Worm (Caenorhabditis elegans) whole organism, L3 larva: ENCODE measurements around the gene C13C4.8.

Experiments
- R02D3.7 ChIP-seq: fragments of 150-350 bp; optimal IDR thresholded peaks from 2 replicates; lab custom pipeline; 2014; ENCODE audit warnings: missing biosample characterization, missing genetic modification characterization
- ZK546.5 ChIP-seq: sonication (generic microtip); optimal IDR thresholded peaks from 2 replicates; lab custom pipeline; 2017; ENCODE audit warnings: missing biosample characterization, missing genetic modification characterization
- aly-2 ChIP-seq: fragments of 150-350 bp; optimal IDR thresholded peaks from 2 replicates; lab custom pipeline; 2014; ENCODE audit warnings: missing biosample characterization, missing genetic modification characterization
- ama-1 ChIP-seq: fragments of 150-350 bp; optimal IDR thresholded peaks from 2 replicates; lab custom pipeline; 2018
- ceh-16 ChIP-seq: sonication (generic microtip); optimal IDR thresholded peaks from 2 replicates; lab custom pipeline; 2017; ENCODE audit warnings: missing biosample characterization, missing genetic modification characterization
- ceh-28 ChIP-seq: fragments of 150-350 bp; optimal IDR thresholded peaks from 2 replicates; lab custom pipeline; 2014; ENCODE audit warnings: missing biosample characterization, missing genetic modification reagents, missing genetic modification characterization
- ceh-82 ChIP-seq: fragments of 150-350 bp; optimal IDR thresholded peaks from 2 replicates; lab custom pipeline; 2014; ENCODE audit warnings: missing biosample characterization, missing genetic modification characterization
- ceh-9 ChIP-seq: sonication (generic microtip); optimal IDR thresholded peaks from 2 replicates; lab custom pipeline; 2018; ENCODE audit warnings: missing biosample characterization, missing genetic modification characterization
- daf-12 ChIP-seq: fragments of 150-350 bp; optimal IDR thresholded peaks from 2 replicates; lab custom pipeline; 2014; ENCODE audit warnings: missing biosample characterization, missing genetic modification reagents, missing genetic modification characterization
- egl-27 ChIP-seq: sonication (generic microtip); optimal IDR thresholded peaks from 4 replicates; lab custom pipeline; 2017; ENCODE audit warnings: missing biosample characterization, missing genetic modification reagents, missing genetic modification characterization
- egl-5 ChIP-seq: fragments of 150-350 bp; optimal IDR thresholded peaks from 2 replicates; lab custom pipeline; 2017; ENCODE audit warnings: missing biosample characterization, missing genetic modification reagents, missing genetic modification characterization, inconsistent platforms
- elt-1 ChIP-seq: fragments of 150-350 bp; optimal IDR thresholded peaks from 2 replicates; lab custom pipeline; 2014; ENCODE audit warnings: missing biosample characterization, missing genetic modification characterization
- elt-2 ChIP-seq: sonication (generic microtip); optimal IDR thresholded peaks from 2 replicates; lab custom pipeline; 2016; ENCODE audit warnings: missing genetic modification reagents, mild to moderate bottlenecking, missing genetic modification characterization, missing compliant biosample characterization
- elt-3 ChIP-seq, 3 experiments: fragments of 150-350 bp in 1 of 3; sonication (generic microtip) in 2 of 3; optimal IDR thresholded peaks; 2 replicates in 2 of 3; 4 replicates in 1 of 3; lab custom pipeline; 2014 to 2017; ENCODE audit warnings: missing biosample characterization in 3 of 3, missing genetic modification characterization in 3 of 3
- eor-1 ChIP-seq, 2 experiments: fragments of 150-350 bp; optimal IDR thresholded peaks; 2 replicates each; lab custom pipeline; 2014 to 2018; ENCODE audit warnings: missing biosample characterization in 2 of 2, missing genetic modification characterization in 2 of 2
- fkh-10 ChIP-seq: sonication (generic microtip); optimal IDR thresholded peaks from 2 replicates; lab custom pipeline; 2017; ENCODE audit warnings: missing biosample characterization, missing genetic modification reagents, missing genetic modification characterization
- fkh-2 ChIP-seq: fragments of 150-350 bp; optimal IDR thresholded peaks from 2 replicates; lab custom pipeline; 2014; ENCODE audit warnings: missing biosample characterization, missing genetic modification reagents, missing genetic modification characterization
- fos-1 ChIP-seq: fragments of 150-350 bp; optimal IDR thresholded peaks from 2 replicates; lab custom pipeline; 2014; ENCODE audit warnings: missing biosample characterization, missing genetic modification characterization
- hmg-11 ChIP-seq: sonication (generic microtip); optimal IDR thresholded peaks from 2 replicates; lab custom pipeline; 2016; ENCODE audit warnings: missing genetic modification characterization, missing compliant biosample characterization
- jun-1 ChIP-seq: fragments of 150-350 bp; optimal IDR thresholded peaks from 2 replicates; lab custom pipeline; 2014; ENCODE audit warnings: missing biosample characterization, missing genetic modification reagents, missing genetic modification characterization
- lin-15B ChIP-seq: fragments of 150-350 bp; optimal IDR thresholded peaks from 2 replicates; lab custom pipeline; 2014; ENCODE audit warnings: missing biosample characterization, missing genetic modification characterization
- lin-39 ChIP-seq: fragments of 150-350 bp; optimal IDR thresholded peaks from 2 replicates; lab custom pipeline; 2018; ENCODE audit warnings: missing biosample characterization, missing genetic modification reagents, missing genetic modification characterization
- lsy-12 ChIP-seq: sonication (generic microtip); optimal IDR thresholded peaks from 2 replicates; lab custom pipeline; 2016; ENCODE audit warnings: mild to moderate bottlenecking, missing genetic modification characterization, missing compliant biosample characterization
- mdl-1 ChIP-seq: fragments of 150-350 bp; optimal IDR thresholded peaks from 2 replicates; lab custom pipeline; 2014; ENCODE audit warnings: missing biosample characterization, missing genetic modification characterization
- mml-1 ChIP-seq: fragments of 150-350 bp; sonication (generic microtip); optimal IDR thresholded peaks from 3 replicates; lab custom pipeline; 2014; ENCODE audit warnings: missing biosample characterization, missing genetic modification characterization
- nfya-1 ChIP-seq: sonication (generic microtip); optimal IDR thresholded peaks from 2 replicates; lab custom pipeline; 2017; ENCODE audit warnings: missing genetic modification characterization, mild to moderate bottlenecking, missing compliant biosample characterization, antibody characterized with exemption, moderate library complexity; ENCODE audit not compliant: insufficient read depth
- nhr-11 ChIP-seq: fragments of 150-350 bp; optimal IDR thresholded peaks from 2 replicates; lab custom pipeline; 2014; ENCODE audit warnings: missing biosample characterization, missing genetic modification characterization
- nhr-12 ChIP-seq: fragments of 150-350 bp; optimal IDR thresholded peaks from 2 replicates; lab custom pipeline; 2014; ENCODE audit warnings: missing biosample characterization, missing genetic modification characterization
- nhr-23 ChIP-seq: fragments of 150-350 bp; optimal IDR thresholded peaks from 2 replicates; lab custom pipeline; 2014; ENCODE audit warnings: missing biosample characterization, missing genetic modification reagents, missing genetic modification characterization
- nhr-237 ChIP-seq: fragments of 150-350 bp; optimal IDR thresholded peaks from 2 replicates; lab custom pipeline; 2014; ENCODE audit warnings: missing biosample characterization, missing genetic modification characterization
- nhr-25 ChIP-seq: sonication (generic microtip); optimal IDR thresholded peaks from 2 replicates; lab custom pipeline; 2017; ENCODE audit warnings: missing biosample characterization, missing genetic modification characterization
- nhr-28 ChIP-seq: fragments of 150-350 bp; optimal IDR thresholded peaks from 2 replicates; lab custom pipeline; 2014; ENCODE audit warnings: missing biosample characterization, missing genetic modification characterization
- nhr-67 ChIP-seq: fragments of 150-350 bp; optimal IDR thresholded peaks from 2 replicates; lab custom pipeline; 2014; ENCODE audit warnings: missing biosample characterization, missing genetic modification characterization
- nhr-76 ChIP-seq: fragments of 150-350 bp; sonication (generic microtip); optimal IDR thresholded peaks from 5 replicates; lab custom pipeline; 2014; ENCODE audit warnings: missing biosample characterization, missing genetic modification characterization
- nhr-77 ChIP-seq: fragments of 150-350 bp; optimal IDR thresholded peaks from 2 replicates; lab custom pipeline; 2014; ENCODE audit warnings: missing biosample characterization, missing genetic modification characterization
- pha-4 ChIP-seq: fragments of 150-350 bp; optimal IDR thresholded peaks from 2 replicates; lab custom pipeline; 2014; ENCODE audit warnings: missing biosample characterization, missing genetic modification reagents, missing genetic modification characterization
- pqm-1 ChIP-seq: fragments of 150-350 bp; optimal IDR thresholded peaks from 2 replicates; lab custom pipeline; 2017; ENCODE audit warnings: missing biosample characterization, missing genetic modification characterization, inconsistent platforms
- sea-2 ChIP-seq: fragments of 150-350 bp; sonication (generic microtip); optimal IDR thresholded peaks from 4 replicates; lab custom pipeline; 2014; ENCODE audit warnings: missing biosample characterization, missing genetic modification reagents, missing genetic modification characterization
- skn-1 ChIP-seq: fragments of 150-350 bp; optimal IDR thresholded peaks from 2 replicates; lab custom pipeline; 2014; ENCODE audit warnings: missing biosample characterization, missing genetic modification characterization
- snpc-4 ChIP-seq: fragments of 150-350 bp; optimal IDR thresholded peaks from 2 replicates; lab custom pipeline; 2014; ENCODE audit warnings: missing biosample characterization, missing genetic modification characterization
- tbx-2 ChIP-seq: sonication (generic microtip); optimal IDR thresholded peaks from 2 replicates; lab custom pipeline; 2016; ENCODE audit warnings: mild to moderate bottlenecking, missing genetic modification characterization, missing compliant biosample characterization
- unc-39 ChIP-seq: sonication (generic microtip); optimal IDR thresholded peaks from 4 replicates; lab custom pipeline; 2017; ENCODE audit warnings: missing biosample characterization, missing genetic modification characterization
- unc-62 ChIP-seq: fragments of 150-350 bp; sonication (generic microtip); optimal IDR thresholded peaks from 4 replicates; lab custom pipeline; 2014; ENCODE audit warnings: missing biosample characterization, missing genetic modification reagents, missing genetic modification characterization
- zag-1 ChIP-seq: fragments of 150-350 bp; optimal IDR thresholded peaks from 2 replicates; lab custom pipeline; 2014; ENCODE audit warnings: missing biosample characterization, missing genetic modification characterization
- ztf-11 ChIP-seq: fragments of 150-350 bp; optimal IDR thresholded peaks from 2 replicates; lab custom pipeline; 2014; ENCODE audit warnings: missing biosample characterization, missing genetic modification characterization
- ztf-4 ChIP-seq: fragments of 150-350 bp; optimal IDR thresholded peaks from 2 replicates; lab custom pipeline; 2014; ENCODE audit warnings: missing biosample characterization, missing genetic modification characterization

Gene C13C4.8

DNA sequence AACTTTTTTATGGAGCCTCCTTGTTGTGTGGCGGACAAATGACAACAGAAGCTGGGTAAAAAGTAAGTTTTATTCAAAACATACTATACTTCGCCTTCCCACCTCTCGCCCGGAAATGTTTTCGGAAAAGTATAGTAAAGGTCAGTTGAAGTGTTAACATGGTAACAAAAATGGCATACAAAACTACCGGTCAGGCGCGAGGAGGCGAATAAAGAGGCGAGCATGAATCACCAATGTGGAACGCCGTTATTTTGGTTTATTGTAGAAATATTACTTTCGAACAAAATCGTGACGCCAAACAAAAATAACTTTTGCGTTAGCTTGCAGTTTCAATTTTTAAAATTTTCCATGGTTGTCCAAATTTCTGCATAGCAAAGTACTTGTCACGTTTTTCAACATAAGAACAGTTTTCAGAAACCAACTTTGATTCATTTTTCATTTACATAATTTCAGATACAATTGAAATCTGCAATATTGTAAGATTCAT lies at the start of gene C13C4.8:
TSS of gene C13C4.8 (plus strand) at position 437 of the 487 bp plus-strand sequence.
- TF ChIP-seq nhr-12: no peak
- TF ChIP-seq pha-4: no peak
- no peak for TF ChIP-seq ZK546.5 (tag; lab: Kevin White, UChicago)
- TF ChIP-seq nhr-25 (tag; lab: Kevin White, UChicago): no peak
- TF ChIP-seq lin-15B (tag; lab: Kevin White, UChicago): no peak
- no peak for TF ChIP-seq ceh-82 (tag; lab: Kevin White, UChicago)
- no peak for TF ChIP-seq pqm-1
- TF ChIP-seq ztf-11: no peak
- TF ChIP-seq unc-39 (tag; lab: Kevin White, UChicago): no peak
- TF ChIP-seq mdl-1: no peak
- TF ChIP-seq, all 47 proteins: peak for 0

DNA sequence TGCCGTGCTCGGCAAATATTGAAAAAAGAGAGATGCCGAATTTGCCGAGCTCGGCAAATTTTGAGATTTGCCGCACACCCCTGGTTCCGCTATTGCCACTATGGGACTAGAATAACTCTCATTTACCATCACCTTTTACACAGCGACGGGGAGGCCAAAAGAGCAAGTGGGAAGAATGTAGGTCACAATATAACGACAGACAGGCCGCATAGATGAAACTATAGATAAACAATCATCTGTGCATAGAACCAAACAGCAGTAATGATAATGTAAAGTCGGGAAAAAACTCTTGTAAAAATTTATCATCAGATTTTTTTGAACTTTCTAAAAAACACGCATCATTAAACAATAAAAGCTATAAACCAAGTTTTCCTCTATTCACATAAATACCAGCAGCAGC lies 49.4 kb upstream of the C13C4.8 start, which contains the start of gene kmo-2:
TSS of gene kmo-2 (minus strand) at position 101 of the 400 bp plus-strand sequence.
- TF ChIP-seq sea-2 (GFP tag; lab: Kevin White, UChicago): no peak
- no peak for TF ChIP-seq lin-39 (tag; lab: Kevin White, UChicago)
- no peak for TF ChIP-seq nfya-1 (tag; lab: Kevin White, UChicago)
- TF ChIP-seq pqm-1: no peak
- TF ChIP-seq lin-15B (tag; lab: Kevin White, UChicago): no peak

DNA sequence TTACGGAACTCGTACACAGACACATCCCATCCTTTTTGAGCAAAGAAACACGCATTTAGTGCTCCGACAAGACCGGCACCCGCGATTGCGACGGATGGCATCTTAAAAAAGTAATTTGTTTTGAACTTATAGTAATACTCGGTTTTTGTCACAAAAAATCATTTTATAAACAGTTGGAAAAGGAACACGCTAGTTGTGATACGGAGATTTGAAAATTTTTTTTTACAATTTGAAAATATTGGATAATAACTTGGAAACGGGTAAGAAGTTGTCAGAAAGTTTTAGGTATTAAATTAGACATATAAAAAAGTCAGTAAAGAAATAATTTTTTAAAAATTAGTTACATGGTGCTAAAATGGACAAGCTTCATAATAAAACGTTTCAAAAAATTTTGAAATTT lies 47.4 kb upstream of the C13C4.8 start, which contains the start of gene kmo-1:
TSS of gene kmo-1 (minus strand) at position 101 of the 400 bp plus-strand sequence.
- no peak for TF ChIP-seq unc-39 (tag; lab: Kevin White, UChicago)
- TF ChIP-seq mml-1: no peak
- no peak for TF ChIP-seq ceh-16
- TF ChIP-seq ZK546.5 (tag; lab: Kevin White, UChicago): no peak
- no peak for TF ChIP-seq nhr-12
- TF ChIP-seq, all 47 proteins: peak for 0

DNA sequence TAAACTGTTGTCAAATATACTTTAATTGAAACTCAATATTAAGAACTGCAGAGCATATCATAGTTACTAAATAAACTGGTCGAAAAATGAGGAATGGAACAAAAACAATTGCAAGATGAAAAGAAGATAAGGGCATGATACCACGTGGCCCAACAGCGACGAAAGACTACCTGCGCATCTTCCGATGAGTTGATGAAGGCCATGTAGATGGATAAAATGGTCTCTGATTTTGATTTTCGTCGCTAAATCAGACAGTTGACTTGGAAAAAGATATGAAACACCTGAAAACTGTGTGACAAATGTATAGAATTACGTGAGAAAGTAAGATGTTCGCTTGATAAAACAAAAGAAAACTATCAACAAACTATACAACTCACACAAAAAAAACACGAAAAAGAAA lies 46.3 kb upstream of the C13C4.8 start:
- TF ChIP-seq mdl-1 (peak; percentile 1), nfya-1 (tag; lab: Kevin White, UChicago) (no peak), nhr-23 (tag; lab: Kevin White, UChicago) (peak; percentile 22), egl-27 (no peak), pha-4 (no peak), hmg-11 (no peak), mml-1 (no peak), nhr-25 (tag; lab: Kevin White, UChicago) (peak; percentile 85), nhr-76 (tag; lab: Kevin White, UChicago) (no peak), fkh-2 (tag; lab: Kevin White, UChicago) (no peak), R02D3.7 (tag; lab: Kevin White, UChicago) (no peak), zag-1 (no peak), ztf-4 (tag; lab: Kevin White, UChicago) (no peak), daf-12 (no peak), fkh-10 (GFP tag; lab: Kevin White, UChicago) (no peak), unc-39 (tag; lab: Kevin White, UChicago) (no peak), egl-5 (tag; lab: Kevin White, UChicago) (no peak), snpc-4 (tag; lab: Kevin White, UChicago) (no peak), ztf-11 (no peak), ceh-9 (tag; lab: Kevin White, UChicago) (no peak), tbx-2 (no peak), fos-1 (tag; lab: Kevin White, UChicago) (no peak), nhr-67 (tag; lab: Kevin White, UChicago) (no peak), lsy-12 (tag; lab: Kevin White, UChicago) (no peak), ceh-82 (tag; lab: Kevin White, UChicago) (no peak), jun-1 (tag; lab: Kevin White, UChicago) (no peak), lin-15B (tag; lab: Kevin White, UChicago) (no peak), nhr-12 (no peak), ceh-16 (no peak), elt-3 (tag; optimal IDR thresholded peaks at IDR 0.05; lab: Kevin White, UChicago) (peak in 2 of 3 experiments; percentile 12 to 27), elt-1 (tag; lab: Kevin White, UChicago) (peak; percentile 55), skn-1 (no peak), ama-1 (lab: Kevin White, UChicago) (no peak), pqm-1 (no peak), unc-62 (GFP tag; lab: Kevin White, UChicago) (no peak), lin-39 (tag; lab: Kevin White, UChicago) (no peak), nhr-77 (tag; lab: Kevin White, UChicago) (no peak), aly-2 (tag; lab: Kevin White, UChicago) (no peak), elt-2 (tag; lab: Kevin White, UChicago) (no peak), ZK546.5 (tag; lab: Kevin White, UChicago) (no peak), nhr-11 (tag; lab: Kevin White, UChicago) (no peak), ceh-28 (tag; lab: Kevin White, UChicago) (no peak), eor-1 (tag; optimal IDR thresholded peaks at IDR 0.05; lab: Kevin White, UChicago) (no peak), nhr-28 (tag; lab: Kevin White, UChicago) (no peak), nhr-237 (tag; lab: Kevin White, UChicago) (no peak), sea-2 (GFP tag; lab: Kevin White, UChicago) (no peak)
